Fruit fly (Drosophila melanogaster): ENCODE measurements around the gene Acbp5.

Gene Acbp5

dm6 chr3L:8823730-8824374, 35.5 kb upstream of the Acbp5 start (continued):
- TF ChIP-seq oc (tag; optimal IDR thresholded peaks at IDR 0.05) (peak; percentile 15), CG4820 (GFP tag; optimal IDR thresholded peaks at IDR 0.05) (peak; percentile 36), CG2202 (tag; optimal IDR thresholded peaks at IDR 0.05) (peak; percentile 37), CG13287 (GFP tag; IDR thresholded peaks at IDR 0.05; ENCODE audit: partially characterized antibody) (no peak), bsh (GFP tag; optimal IDR thresholded peaks at IDR 0.05) (peak; percentile 16 to 80), en (GFP tag; optimal IDR thresholded peaks at IDR 0.05) (no peak), CG9727 (GFP tag; optimal IDR thresholded peaks at IDR 0.05) (peak; percentile 35), CG4617 (GFP tag; optimal IDR thresholded peaks at IDR 0.05; ENCODE audit: borderline replicate concordance) (no peak), Side (GFP tag; optimal IDR thresholded peaks at IDR 0.05) (peak; percentile 22), CG11723 (GFP tag; optimal IDR thresholded peaks at IDR 0.05) (no peak), CG9797 (GFP tag; optimal IDR thresholded peaks at IDR 0.05) (no peak), CG1603 (tag; optimal IDR thresholded peaks at IDR 0.05) (peak; percentile 61), fd96Cb (tag; optimal IDR thresholded peaks at IDR 0.05) (peak; percentile 54), CG4360 (GFP tag; IDR thresholded peaks at IDR 0.05) (no peak), dmrt99B (tag; optimal IDR thresholded peaks at IDR 0.05) (peak; percentile 75), Atf3 (GFP tag; optimal IDR thresholded peaks at IDR 0.05) (no peak), vvl (GFP tag; IDR thresholded peaks at IDR 0.05) (peak; percentile 55), BtbVII (GFP tag; optimal IDR thresholded peaks at IDR 0.05) (no peak), croc (GFP tag; conservative IDR thresholded peaks at IDR 0.05) (peak; percentile 34; the same call in 1 of the 3 replicates), Ets97D (GFP tag; optimal IDR thresholded peaks at IDR 0.05) (no peak), CG5953 (GFP tag; IDR thresholded peaks at IDR 0.05) (0 out of 2 replicates have a peak, but pooled peaks have one; percentile 17), CG1602 (GFP tag; optimal IDR thresholded peaks at IDR 0.05) (peak; percentile 44), Dad (GFP tag; optimal IDR thresholded peaks at IDR 0.05) (no peak), sr (GFP tag; IDR thresholded peaks at IDR 0.05) (no peak), aop (GFP tag; IDR thresholded peaks at IDR 0.05) (0 out of 2 replicates have a peak, but pooled peaks have one; percentile 10), CG4424 (GFP tag; optimal IDR thresholded peaks at IDR 0.05) (peak; percentile 31), CG3995 (GFP tag; optimal IDR thresholded peaks at IDR 0.05) (no peak), yki (optimal IDR thresholded peaks at IDR 0.05) (no peak), sob (GFP tag; IDR thresholded peaks at IDR 0.05) (0 out of 2 replicates have a peak, but pooled peaks have one; percentile 48), hth (optimal IDR thresholded peaks at IDR 0.05) (no peak), D (optimal IDR thresholded peaks at IDR 0.05) (no peak), D (GFP tag; optimal IDR thresholded peaks at IDR 0.05) (peak; percentile 45), Spps (tag; optimal IDR thresholded peaks at IDR 0.05) (peak; percentile 37), tin (GFP tag; optimal IDR thresholded peaks at IDR 0.05) (peak; percentile 46), fd64A (GFP tag; optimal IDR thresholded peaks at IDR 0.05) (peak; percentile 20), lola (GFP tag; optimal IDR thresholded peaks at IDR 0.05) (peak in 1 of 3 experiments; percentile 52), bbx (GFP tag; IDR thresholded peaks at IDR 0.05; ENCODE audit: partially characterized antibody) (no peak), jing (GFP tag; optimal IDR thresholded peaks at IDR 0.05) (peak; percentile 11), tgo (GFP tag; IDR thresholded peaks at IDR 0.05) (peak; percentile 53), Doc3 (GFP tag; IDR thresholded peaks at IDR 0.05; ENCODE audit: partially characterized antibody) (no peak), unpg (GFP tag; optimal IDR thresholded peaks at IDR 0.05) (peak; percentile 35), CG30403 (GFP tag; optimal IDR thresholded peaks at IDR 0.05) (peak; percentile 31), otp (GFP tag; IDR thresholded peaks at IDR 0.05) (peak; percentile 49; the same call in 1 of the 3 replicates), CG34376 (GFP tag; optimal IDR thresholded peaks at IDR 0.05) (no peak), slou (GFP tag; optimal IDR thresholded peaks at IDR 0.05) (no peak), CG15514 (GFP tag; optimal IDR thresholded peaks at IDR 0.05) (peak; percentile 2), Antp (GFP tag; optimal IDR thresholded peaks at IDR 0.05) (no peak), ro (GFP tag; IDR thresholded peaks at IDR 0.05) (peak; percentile 35; the same call in 1 of the 2 replicates), CG16863 (GFP tag; optimal IDR thresholded peaks at IDR 0.05) (no peak), CG11398 (GFP tag; optimal IDR thresholded peaks at IDR 0.05) (no peak)

Measured in whole organism, embryonic.